Fruit fly (Drosophila melanogaster) whole organism, embryonic: ENCODE data around the gene MESK4.

Source experiments
- Atf-2 ChIP-seq: fragments of 200-800 bp; sonication (Bioruptor generic); optimal IDR thresholded peaks from 2 replicates; lab custom pipeline; 2016; ENCODE audit warnings: missing biosample characterization, missing genetic modification characterization
- CG10565 ChIP-seq: fragments of 200-800 bp; sonication (Bioruptor generic); optimal IDR thresholded peaks from 3 replicates; lab custom pipeline; 2016; ENCODE audit warnings: missing biosample characterization, mild to moderate bottlenecking, missing genetic modification characterization
- CG12219 ChIP-seq: fragments of 200-800 bp; sonication (Bioruptor generic); optimal IDR thresholded peaks from 3 replicates; lab custom pipeline; 2018; ENCODE audit warnings: missing biosample characterization, mild to moderate bottlenecking, missing genetic modification characterization
- CG12299 ChIP-seq: fragments of 200-800 bp; sonication (Bioruptor generic); optimal IDR thresholded peaks from 2 replicates; lab custom pipeline; 2018; ENCODE audit warnings: missing biosample characterization, mild to moderate bottlenecking, missing genetic modification characterization
- CG13287 ChIP-seq: fragments of 200-800 bp; sonication (Bioruptor generic); IDR thresholded peaks from 2 replicates; pipeline ENCODE4 v1.3.6; 2022; ENCODE audit warnings: missing biosample characterization, missing genetic modification characterization; ENCODE audit not compliant: partially characterized antibody
- CG13296 ChIP-seq: fragments of 200-800 bp; sonication (Bioruptor generic); optimal IDR thresholded peaks from 3 replicates; lab custom pipeline; 2018; ENCODE audit warnings: missing biosample characterization, mild to moderate bottlenecking, missing genetic modification characterization
- CG15011 ChIP-seq: fragments of 200-800 bp; sonication (Bioruptor generic); optimal IDR thresholded peaks from 3 replicates; lab custom pipeline; 2018; ENCODE audit warnings: missing biosample characterization, mild to moderate bottlenecking, missing genetic modification characterization
- CG17612 ChIP-seq: fragments of 200-800 bp; sonication (Bioruptor generic); IDR thresholded peaks from 2 replicates; pipeline ENCODE4 v1.3.6; 2022; ENCODE audit warnings: missing biosample characterization, missing genetic modification characterization
- CG2120 ChIP-seq: fragments of 200-800 bp; sonication (Bioruptor generic); optimal IDR thresholded peaks from 3 replicates; lab custom pipeline; 2016; ENCODE audit warnings: missing biosample characterization, missing genetic modification characterization
- CG2875 ChIP-seq: fragments of 200-800 bp; sonication (Bioruptor generic); optimal IDR thresholded peaks from 2 replicates; lab custom pipeline; 2017; ENCODE audit warnings: missing biosample characterization, mild to moderate bottlenecking, missing genetic modification characterization, missing genetic modification reagents
- CG3726 ChIP-seq: fragments of 200-800 bp; sonication (Bioruptor generic); IDR thresholded peaks from 3 replicates; pipeline ENCODE4, ENCODE4 v1.3.6; 2022; ENCODE audit warnings: missing biosample characterization, missing genetic modification characterization
- CG4360 ChIP-seq: fragments of 200-800 bp; sonication (Bioruptor generic); IDR thresholded peaks from 2 replicates; pipeline ENCODE4 v1.3.6; 2022; ENCODE audit warnings: missing biosample characterization, missing genetic modification characterization
- CG4404 ChIP-seq: fragments of 200-800 bp; sonication (Bioruptor generic); IDR thresholded peaks from 2 replicates; pipeline ENCODE4 v1.3.6; 2022; ENCODE audit warnings: missing biosample characterization, missing genetic modification characterization
- CG7745 ChIP-seq: fragments of 200-800 bp; sonication (Bioruptor generic); optimal IDR thresholded peaks from 2 replicates; lab custom pipeline; 2018; ENCODE audit warnings: missing biosample characterization, mild to moderate bottlenecking, missing genetic modification characterization, moderate library complexity
- CG8765 ChIP-seq: fragments of 200-800 bp; sonication (Bioruptor generic); IDR thresholded peaks from 2 replicates; pipeline ENCODE4 v1.3.6; 2022; ENCODE audit warnings: missing biosample characterization, missing genetic modification characterization
- CG9876 ChIP-seq: fragments of 200-800 bp; sonication (Bioruptor generic); optimal IDR thresholded peaks from 2 replicates; lab custom pipeline; 2016; ENCODE audit warnings: missing biosample characterization, missing genetic modification characterization
- D19A ChIP-seq: fragments of 200-800 bp; optimal IDR thresholded peaks from 3 replicates; lab custom pipeline; 2019; ENCODE audit warnings: missing biosample characterization, mild to moderate bottlenecking, missing genetic modification characterization, moderate library complexity
- Dbx ChIP-seq: fragments of 200-800 bp; sonication (Bioruptor generic); IDR thresholded peaks from 3 replicates; pipeline ENCODE4 v1.3.6; 2022; ENCODE audit warnings: missing biosample characterization, missing genetic modification characterization
- Dek ChIP-seq: fragments of 200-800 bp; sonication (Bioruptor generic); optimal IDR thresholded peaks from 3 replicates; lab custom pipeline; 2019; ENCODE audit warnings: missing biosample characterization, mild to moderate bottlenecking, missing genetic modification characterization, moderate library complexity
- Dip2 ChIP-seq: fragments of 200-800 bp; sonication (Bioruptor generic); IDR thresholded peaks from 2 replicates; pipeline ENCODE4 v1.3.6; 2022; ENCODE audit warnings: missing biosample characterization, missing genetic modification characterization
- Fer2 ChIP-seq: fragments of 200-800 bp; sonication (Bioruptor generic); optimal IDR thresholded peaks from 2 replicates; lab custom pipeline; 2018; ENCODE audit warnings: missing biosample characterization, mild to moderate bottlenecking, missing genetic modification characterization, moderate library complexity
- Hand ChIP-seq: fragments of 200-800 bp; sonication (Bioruptor generic); optimal IDR thresholded peaks from 2 replicates; lab custom pipeline; 2017; ENCODE audit warnings: mild to moderate bottlenecking, missing biosample characterization, missing genetic modification reagents, missing genetic modification characterization
- Lhr ChIP-seq: fragments of 200-800 bp; sonication (Bioruptor generic); optimal IDR thresholded peaks from 3 replicates; lab custom pipeline; 2017; ENCODE audit warnings: mild to moderate bottlenecking, missing biosample characterization, missing genetic modification reagents, missing genetic modification characterization
- Mad ChIP-seq: fragments of 200-800 bp; sonication (Bioruptor generic); optimal IDR thresholded peaks from 2 replicates; lab custom pipeline; 2016; ENCODE audit warnings: missing biosample characterization, missing genetic modification characterization
- NK7.1 ChIP-seq: fragments of 200-800 bp; sonication (Bioruptor generic); optimal IDR thresholded peaks from 3 replicates; lab custom pipeline; 2016; ENCODE audit warnings: missing biosample characterization, missing genetic modification characterization
- Neu2 ChIP-seq: fragments of 200-800 bp; sonication (Bioruptor generic); optimal IDR thresholded peaks from 3 replicates; lab custom pipeline; 2016; ENCODE audit warnings: missing biosample characterization, missing genetic modification characterization, borderline replicate concordance
- NfI ChIP-seq: fragments of 200-800 bp; sonication (Bioruptor generic); optimal IDR thresholded peaks from 3 replicates; lab custom pipeline; 2018; ENCODE audit warnings: missing biosample characterization, mild to moderate bottlenecking, missing genetic modification characterization, moderate library complexity
- Usf ChIP-seq: fragments of 200-800 bp; sonication (Bioruptor generic); optimal IDR thresholded peaks from 2 replicates; lab custom pipeline; 2017; ENCODE audit warnings: missing genotype, missing biosample characterization, missing genetic modification characterization
- Vsx1 ChIP-seq: fragments of 200-800 bp; sonication (Bioruptor generic); optimal IDR thresholded peaks from 2 replicates; lab custom pipeline; 2017; ENCODE audit warnings: missing biosample characterization, mild to moderate bottlenecking, missing genetic modification characterization, missing genetic modification reagents
- ac ChIP-seq: fragments of 200-800 bp; sonication (Bioruptor generic); optimal IDR thresholded peaks from 3 replicates; lab custom pipeline; 2017; ENCODE audit warnings: missing biosample characterization, mild to moderate bottlenecking, missing genetic modification characterization
- crp ChIP-seq, 2 experiments: fragments of 200-800 bp; sonication (Bioruptor generic); optimal IDR thresholded peaks; 2 replicates in 1 of 2; 3 replicates in 1 of 2; lab custom pipeline; 2017; ENCODE audit warnings: missing biosample characterization in 2 of 2, missing genetic modification characterization in 2 of 2, mild to moderate bottlenecking in 1 of 2, moderate library complexity in 1 of 2
- cwo ChIP-seq: fragments of 200-800 bp; sonication (Bioruptor generic); optimal IDR thresholded peaks from 3 replicates; lab custom pipeline; 2017; ENCODE audit warnings: missing biosample characterization, missing genetic modification characterization, mild to moderate bottlenecking, moderate library complexity, missing genetic modification reagents
- emc ChIP-seq: fragments of 200-800 bp; sonication (Bioruptor generic); optimal IDR thresholded peaks from 2 replicates; lab custom pipeline; 2016; ENCODE audit warnings: missing biosample characterization, missing genetic modification characterization
- hbn ChIP-seq: fragments of 200-800 bp; sonication (Bioruptor generic); IDR thresholded peaks from 2 replicates; pipeline ENCODE4 v1.3.6; 2022; ENCODE audit warnings: missing biosample characterization, missing genetic modification characterization; ENCODE audit not compliant: partially characterized antibody
- jing ChIP-seq: fragments of 200-800 bp; sonication (Bioruptor generic); optimal IDR thresholded peaks from 2 replicates; lab custom pipeline; 2018; ENCODE audit warnings: missing biosample characterization, mild to moderate bottlenecking, missing genetic modification characterization
- jumu ChIP-seq: fragments of 200-800 bp; sonication (Bioruptor generic); optimal IDR thresholded peaks from 3 replicates; lab custom pipeline; 2016; ENCODE audit warnings: missing biosample characterization, missing genetic modification characterization
- kni ChIP-seq: fragments of 200-800 bp; sonication (Bioruptor generic); optimal IDR thresholded peaks from 3 replicates; lab custom pipeline; 2017; ENCODE audit warnings: mild to moderate bottlenecking, missing biosample characterization, missing genetic modification reagents, missing genetic modification characterization
- luna ChIP-seq: fragments of 200-800 bp; sonication (Bioruptor generic); optimal IDR thresholded peaks from 2 replicates; lab custom pipeline; 2016; ENCODE audit warnings: missing biosample characterization, missing genetic modification characterization
- mirr ChIP-seq: fragments of 200-800 bp; sonication (Bioruptor generic); optimal IDR thresholded peaks from 3 replicates; lab custom pipeline; 2018; ENCODE audit warnings: missing biosample characterization, mild to moderate bottlenecking, missing genetic modification characterization
- pb ChIP-seq: fragments of 200-800 bp; sonication (Bioruptor generic); optimal IDR thresholded peaks from 3 replicates; lab custom pipeline; 2016; ENCODE audit warnings: missing biosample characterization, missing genetic modification characterization
- peb ChIP-seq: fragments of 200-800 bp; sonication (Bioruptor generic); IDR thresholded peaks from 2 replicates; pipeline ENCODE4 v1.3.6; 2022; ENCODE audit warnings: missing biosample characterization, missing genetic modification characterization
- psq ChIP-seq: fragments of 200-800 bp; sonication (Bioruptor generic); optimal IDR thresholded peaks from 2 replicates; lab custom pipeline; 2017; ENCODE audit warnings: missing biosample characterization, missing genetic modification characterization
- slou ChIP-seq: fragments of 200-800 bp; sonication (Bioruptor generic); optimal IDR thresholded peaks from 3 replicates; lab custom pipeline; 2016; ENCODE audit warnings: missing biosample characterization, missing genetic modification characterization
- slp2 ChIP-seq: fragments of 200-800 bp; sonication (Bioruptor generic); optimal IDR thresholded peaks from 2 replicates; lab custom pipeline; 2016; ENCODE audit warnings: missing biosample characterization, missing genetic modification characterization
- ssp ChIP-seq: fragments of 200-800 bp; sonication (Bioruptor generic); IDR thresholded peaks from 2 replicates; pipeline ENCODE4 v1.3.6; 2022; ENCODE audit warnings: missing biosample characterization, missing genetic modification characterization
- tin ChIP-seq: fragments of 200-800 bp; sonication (Bioruptor generic); optimal IDR thresholded peaks from 3 replicates; lab custom pipeline; 2016; ENCODE audit warnings: missing biosample characterization, missing genetic modification characterization
- ttk ChIP-seq: fragments of 200-800 bp; sonication (Bioruptor generic); IDR thresholded peaks from 2 replicates; pipeline ENCODE4 v2.1.2; 2022; ENCODE audit warnings: missing biosample characterization, missing genetic modification characterization
- tup ChIP-seq: fragments of 200-800 bp; sonication (Bioruptor generic); optimal IDR thresholded peaks from 2 replicates; lab custom pipeline; 2016; ENCODE audit warnings: missing biosample characterization, mild to moderate bottlenecking, missing genetic modification characterization, moderate library complexity
- zen ChIP-seq: fragments of 200-800 bp; sonication (Bioruptor generic); optimal IDR thresholded peaks from 3 replicates; lab custom pipeline; 2018; ENCODE audit warnings: missing biosample characterization, mild to moderate bottlenecking, missing genetic modification characterization, moderate library complexity

MESK4 gene

DNA sequence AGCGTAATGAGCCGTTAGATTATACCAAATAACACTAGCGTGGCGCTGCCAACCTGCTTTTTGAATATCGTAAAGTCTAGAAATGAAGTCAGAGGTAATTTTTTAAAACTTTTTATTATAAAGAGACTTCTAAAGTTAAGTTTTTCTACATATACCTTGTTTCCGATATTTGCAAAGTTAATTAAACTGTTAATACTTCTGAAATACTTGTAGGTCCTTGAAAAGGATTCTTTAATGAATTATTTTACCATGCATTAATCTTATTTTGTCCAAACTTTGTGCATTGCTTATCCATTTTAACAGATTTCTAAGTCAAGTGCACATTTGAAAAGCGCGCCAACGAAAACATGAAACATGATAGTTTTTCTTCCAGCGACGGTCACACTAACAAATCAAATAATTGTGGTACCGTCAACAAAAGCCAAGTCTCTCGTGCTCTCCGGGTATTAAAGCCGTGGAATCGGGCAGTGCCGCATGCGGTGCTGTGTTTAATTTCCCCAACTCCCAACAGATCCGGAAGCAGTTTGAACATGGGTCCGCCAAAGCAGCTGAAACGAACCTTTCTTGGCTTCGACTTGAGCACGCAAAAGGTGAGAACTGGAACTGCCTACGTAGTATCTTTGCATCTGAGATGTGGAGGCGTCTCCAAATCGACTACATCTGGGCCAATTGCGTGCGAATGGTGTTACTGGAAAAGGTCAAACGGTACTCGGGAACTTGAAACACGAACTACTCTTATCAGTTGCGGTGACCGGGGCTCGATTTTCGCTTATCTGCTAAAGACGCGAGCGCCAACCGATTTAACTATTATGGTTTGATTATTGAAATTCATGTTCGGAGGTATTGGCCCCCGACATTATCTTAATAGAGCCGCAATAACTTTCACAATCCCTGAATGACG lies 7.7 kb downstream of the MESK4 start, which contains the start of the genes EMC2A and CG3534 (continued):
- TF ChIP-seq emc (GFP tag; lab: Kevin White, UChicago) (no peak), jumu (GFP tag; lab: Kevin White, UChicago) (no peak), tin (GFP tag; lab: Kevin White, UChicago) (no peak), Fer2 (tag; lab: Kevin White, UChicago) (no peak), CG12219 (GFP tag; lab: Kevin White, UChicago) (no peak), slp2 (GFP tag; lab: Kevin White, UChicago) (no peak), CG2875 (no peak), CG17612 (no peak), CG13287 (peak; percentile 26; the same call in 1 of the 2 replicates), CG13296 (GFP tag; lab: Kevin White, UChicago) (no peak), cwo (GFP tag; lab: Kevin White, UChicago) (no peak), CG8765 (GFP tag; lab: Robert Waterston, UW) (no peak), CG10565 (GFP tag; lab: Kevin White, UChicago) (no peak), CG12299 (tag; lab: Kevin White, UChicago) (no peak), CG9876 (GFP tag; lab: Kevin White, UChicago) (no peak), NfI (GFP tag; lab: Kevin White, UChicago) (no peak), slou (GFP tag; lab: Kevin White, UChicago) (no peak), crp (GFP tag; optimal IDR thresholded peaks at IDR 0.05; lab: Kevin White, UChicago) (no peak), psq (GFP tag; lab: Kevin White, UChicago) (no peak), ac (GFP tag; lab: Kevin White, UChicago) (no peak), CG4360 (no peak), Neu2 (GFP tag; lab: Kevin White, UChicago) (no peak), Dek (tag; lab: Kevin White, UChicago) (peak; percentile 12), Dip2 (GFP tag; lab: Robert Waterston, UW) (no peak), ssp (GFP tag; lab: Robert Waterston, UW) (no peak), jing (GFP tag; lab: Kevin White, UChicago) (no peak), CG4404 (no peak), hbn (GFP tag; lab: Robert Waterston, UW) (no peak), kni (GFP tag; lab: Kevin White, UChicago) (no peak), zen (tag; lab: Kevin White, UChicago) (no peak), D19A (peak; percentile 37), tup (no peak), pb (no peak), Lhr (no peak), CG3726 (GFP tag; lab: Robert Waterston, UW) (no peak), luna (GFP tag; lab: Kevin White, UChicago) (no peak), CG7745 (tag; lab: Kevin White, UChicago) (no peak), Usf (no peak), Vsx1 (no peak), Mad (GFP tag; lab: Kevin White, UChicago) (no peak), CG2120 (peak; percentile 2), Dbx (GFP tag; lab: Robert Waterston, UW) (no peak), NK7.1 (GFP tag; lab: Kevin White, UChicago) (peak; percentile 3), Hand (GFP tag; lab: Kevin White, UChicago) (no peak), mirr (GFP tag; lab: Kevin White, UChicago) (no peak), Atf-2 (GFP tag; lab: Kevin White, UChicago) (no peak), peb (no peak), ttk (GFP tag; lab: Robert Waterston, UW) (no peak), CG15011 (GFP tag; lab: Kevin White, UChicago) (no peak)
